Worm (Caenorhabditis elegans): ENCODE measurements around the gene F14D7.14.

DNA sequence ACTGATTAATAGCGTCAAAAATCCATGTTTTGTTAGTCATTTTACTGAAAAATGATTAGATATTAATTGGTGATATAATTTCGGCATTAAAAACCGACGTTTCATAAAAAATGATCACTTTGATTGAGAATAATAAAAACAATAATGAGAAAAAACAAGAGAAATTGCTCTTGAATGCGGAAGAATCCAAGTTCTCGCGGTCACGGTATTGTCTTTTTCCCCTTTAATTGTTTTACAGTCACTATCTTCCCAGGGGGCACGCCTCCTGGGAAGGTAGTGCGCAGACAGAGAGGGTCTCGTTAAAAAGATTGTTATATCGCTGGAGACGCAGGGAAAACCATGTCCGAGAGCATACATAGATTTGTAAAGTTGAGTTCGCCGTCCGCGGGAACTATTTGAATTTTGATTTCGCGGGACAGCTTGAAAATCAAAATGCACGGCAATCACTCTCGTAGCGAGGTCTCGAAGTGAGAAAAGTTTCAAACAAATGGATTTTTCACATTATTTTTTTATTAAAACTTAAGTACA lies 16.0 kb upstream of the F14D7.14 start, which contains the start of gene F14D7.2:
- TF ChIP-seq fkh-8 (tag; optimal IDR thresholded peaks at IDR 0.05): no peak
- no peak for TF ChIP-seq pag-3 (tag; optimal IDR thresholded peaks at IDR 0.05; ENCODE audit: borderline replicate concordance, insufficient read depth)

All from whole organism, L1 larva.